Worm (Caenorhabditis elegans) whole organism, L4 larva: Measurements from ENCODE around the gene erh-2.

Source experiments
- Y105C5A.15 ChIP-seq: fragments of 200-800 bp; sonication (Bioruptor generic); IDR thresholded peaks from 2 replicates; pipeline ENCODE4 v1.3.6; 2022; ENCODE audit warnings: missing genetic modification characterization, missing compliant biosample characterization
- ceh-82 ChIP-seq: sonication (generic microtip); optimal IDR thresholded peaks from 2 replicates; lab custom pipeline; 2017; ENCODE audit warnings: missing biosample characterization, missing genetic modification characterization
- mep-1 ChIP-seq: fragments of 150-350 bp; sonication (generic microtip); optimal IDR thresholded peaks from 3 replicates; lab custom pipeline; 2014; ENCODE audit warnings: missing biosample characterization, missing genetic modification characterization
- pha-4 ChIP-seq, 2 experiments: fragments of 150-350 bp in 1 of 2; fragments of 200-800 bp in 1 of 2; sonication (Bioruptor generic) in 1 of 2; IDR thresholded peaks in 1 of 2; optimal IDR thresholded peaks in 1 of 2; 2 replicates each; pipeline versions ENCODE4 v1.3.6 to Lab custom; 2014 to 2022; ENCODE audit warnings: missing genetic modification characterization in 2 of 2, missing genetic modification reagents in 2 of 2, missing biosample characterization in 1 of 2, missing compliant biosample characterization in 1 of 2
- php-3 ChIP-seq: fragments of 200-800 bp; sonication (Bioruptor generic); IDR thresholded peaks from 2 replicates; pipeline ENCODE4 v1.3.6; 2022; ENCODE audit warnings: missing genetic modification reagents, missing genetic modification characterization, missing compliant biosample characterization
- skn-1 ChIP-seq: fragments of 150-350 bp; optimal IDR thresholded peaks from 2 replicates; lab custom pipeline; 2014; ENCODE audit warnings: missing biosample characterization, missing genetic modification characterization

DNA sequence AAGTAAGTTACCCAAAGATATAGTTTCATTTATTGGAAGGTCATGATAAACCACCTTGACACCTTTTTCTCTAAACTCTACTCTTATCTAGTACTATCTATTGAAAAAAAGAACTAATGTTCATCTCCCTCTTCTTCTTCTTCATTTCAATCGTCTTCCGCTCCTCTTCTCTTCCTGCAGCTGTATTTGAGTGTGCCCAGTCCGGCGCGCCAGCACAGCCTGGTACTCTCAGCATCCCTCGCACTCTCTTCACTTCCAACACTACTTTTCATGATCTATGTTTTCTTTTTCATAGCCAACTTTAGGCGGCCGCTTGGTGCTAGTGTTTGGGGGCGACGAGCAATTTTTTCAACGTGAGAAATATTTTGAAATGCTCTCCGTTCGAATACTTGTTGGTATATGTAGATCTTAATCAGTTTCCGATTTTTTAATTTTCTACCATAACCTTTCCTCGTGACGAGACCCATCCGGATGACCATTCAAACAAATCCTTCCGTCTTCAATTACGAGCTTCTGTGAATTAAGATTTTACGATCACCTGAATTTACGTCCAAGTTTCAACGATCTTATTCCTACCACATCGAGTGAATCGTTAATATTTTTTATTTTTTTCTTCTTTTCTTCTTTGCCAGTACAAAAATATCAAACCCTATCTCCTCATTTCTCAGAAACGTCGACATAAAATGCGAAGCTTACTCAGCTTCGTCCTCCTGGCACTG lies 30.8 kb upstream of the erh-2 start, which contains the start of gene pan-1:
- TF ChIP-seq ceh-82 (tag; lab: Kevin White, UChicago) (no peak), mep-1 (tag; lab: Kevin White, UChicago) (peak; percentile 54), pha-4 (GFP tag; IDR thresholded peaks at IDR 0.05; lab: Robert Waterston, UW) (no peak), pha-4 (tag; optimal IDR thresholded peaks at IDR 0.05; lab: Kevin White, UChicago) (peak; percentile 50), php-3 (GFP tag; lab: Robert Waterston, UW) (no peak), Y105C5A.15 (no peak), skn-1 (no peak)
